Worm (Caenorhabditis elegans) whole organism, mixed stage, embryonic: Measurements from ENCODE around the gene R10E8.8.

Experiments used
- ces-1 ChIP-seq: fragments of 150-350 bp; optimal IDR thresholded peaks from 2 replicates; lab custom pipeline; 2014; ENCODE audit warnings: missing biosample characterization, missing genetic modification reagents, missing genetic modification characterization
- mls-2 ChIP-seq: sonication (generic microtip); optimal IDR thresholded peaks from 2 replicates; lab custom pipeline; 2016; ENCODE audit warnings: mild to moderate bottlenecking, missing genetic modification characterization, moderate library complexity, missing compliant biosample characterization

- TF ChIP-seq ces-1 (no peak), mls-2 (tag; lab: Kevin White, UChicago) (no peak)
Observed at ce11 chrV:18198421-18198820, 43.0 kb downstream of the R10E8.8 start, which contains the start of gene F16H6.4.
